Worm (Caenorhabditis elegans): Measurements from ENCODE around the gene afmd-1.
"Not testable (repeated sequence)": the region's sequence is repeated elsewhere in the genome, so short reads cannot be mapped to it uniquely, and the experiment has no call there.

afmd-1 gene

DNA sequence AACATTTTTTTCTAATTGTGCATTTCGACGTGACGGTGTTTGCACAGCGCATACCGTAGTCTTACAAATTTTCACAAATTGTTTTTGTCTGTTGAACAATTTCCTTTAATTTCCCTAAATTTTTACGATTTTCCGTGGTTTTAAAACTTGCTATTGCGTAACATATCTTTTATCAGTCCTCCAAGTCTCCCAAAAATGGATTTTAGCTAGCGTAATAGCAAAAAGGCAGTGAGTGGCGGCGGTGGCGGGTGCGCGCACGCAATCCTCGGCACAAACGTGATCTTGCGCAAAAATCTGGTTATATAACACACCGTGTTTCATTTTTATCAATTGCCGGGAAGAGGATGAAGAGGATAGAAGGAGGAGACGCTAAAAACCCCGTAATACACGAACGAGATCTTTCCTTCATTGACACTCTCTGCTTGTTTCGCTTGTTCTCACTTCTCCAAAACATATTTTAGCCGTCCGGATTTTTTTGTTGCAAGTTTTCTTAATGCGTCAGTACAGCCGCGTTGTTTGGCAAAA lies 7.7 kb upstream of the afmd-1 start:
- TF ChIP-seq ztf-29 (GFP tag; IDR thresholded peaks at IDR 0.05) (no peak), cog-1 (tag; optimal IDR thresholded peaks at IDR 0.05) (no peak), T22C8.4 (GFP tag; IDR thresholded peaks at IDR 0.05) (no peak), klf-2 (GFP tag; conservative IDR thresholded peaks at IDR 0.05) (no peak), ztf-23 (GFP tag; IDR thresholded peaks at IDR 0.05) (no peak), tab-1 (GFP tag; IDR thresholded peaks at IDR 0.05) (no peak), flt-1 (GFP tag; IDR thresholded peaks at IDR 0.05) (no peak), ref-1 (GFP tag; conservative IDR thresholded peaks at IDR 0.05) (no peak), med-1 (GFP tag; optimal IDR thresholded peaks at IDR 0.05; ENCODE audit: insufficient read depth) (no peak)

- TF ChIP-seq T22C8.4 (GFP tag; IDR thresholded peaks at IDR 0.05), result no peak
Measured at ce11 chrIV:7237668-7238214, 6.3 kb upstream of the afmd-1 start, which contains the start of gene elo-3. Gene elo-3 (plus strand): TSS chrIV:7237718.

ce11 chrIV:7240564-7240963 lies 3.5 kb upstream of the afmd-1 start:
- TF ChIP-seq klf-2 (GFP tag; conservative IDR thresholded peaks at IDR 0.05) (no peak), ztf-29 (GFP tag; IDR thresholded peaks at IDR 0.05) (no peak)

DNA sequence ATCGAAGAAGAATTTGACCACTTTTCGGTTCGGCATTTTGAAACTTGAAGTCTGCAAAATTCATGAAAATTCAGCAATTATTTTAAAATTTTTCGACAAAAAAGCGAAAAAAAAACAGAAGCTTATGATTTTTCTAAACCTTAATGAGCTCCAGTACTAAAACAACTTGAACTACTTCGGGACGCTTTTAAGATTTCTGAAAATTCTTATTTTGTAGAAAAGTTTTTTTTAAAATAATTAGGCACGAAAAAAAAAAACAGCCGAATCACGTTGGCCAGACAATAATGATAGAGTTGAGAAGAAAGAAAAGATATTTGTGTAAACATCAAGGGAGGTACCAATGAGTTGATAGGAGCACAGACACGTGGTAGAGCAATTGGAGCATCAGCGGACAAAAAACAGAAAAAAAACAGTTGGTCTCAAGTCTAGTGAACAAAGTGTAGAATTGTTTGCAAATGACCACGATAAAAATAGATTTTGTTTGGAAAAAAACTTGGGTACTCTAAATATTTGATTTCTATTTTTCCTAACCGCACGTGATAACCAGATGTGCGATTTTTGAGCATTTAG lies 1.7 kb upstream of the afmd-1 start, which contains the start of gene gstk-2:
Gene gstk-2, minus strand, starts transcription at position 51 of the 570 bp plus-strand sequence.
- TF ChIP-seq ztf-29 (GFP tag; IDR thresholded peaks at IDR 0.05) (no peak), cog-1 (tag; optimal IDR thresholded peaks at IDR 0.05) (no peak), flt-1 (GFP tag; IDR thresholded peaks at IDR 0.05) (no peak), med-1 (GFP tag; optimal IDR thresholded peaks at IDR 0.05; ENCODE audit: insufficient read depth) (no peak), tab-1 (GFP tag; IDR thresholded peaks at IDR 0.05) (no peak), T22C8.4 (GFP tag; IDR thresholded peaks at IDR 0.05) (no peak), ztf-23 (GFP tag; IDR thresholded peaks at IDR 0.05) (no peak), klf-2 (GFP tag; conservative IDR thresholded peaks at IDR 0.05) (no peak), ref-1 (GFP tag; conservative IDR thresholded peaks at IDR 0.05) (no peak)

DNA sequence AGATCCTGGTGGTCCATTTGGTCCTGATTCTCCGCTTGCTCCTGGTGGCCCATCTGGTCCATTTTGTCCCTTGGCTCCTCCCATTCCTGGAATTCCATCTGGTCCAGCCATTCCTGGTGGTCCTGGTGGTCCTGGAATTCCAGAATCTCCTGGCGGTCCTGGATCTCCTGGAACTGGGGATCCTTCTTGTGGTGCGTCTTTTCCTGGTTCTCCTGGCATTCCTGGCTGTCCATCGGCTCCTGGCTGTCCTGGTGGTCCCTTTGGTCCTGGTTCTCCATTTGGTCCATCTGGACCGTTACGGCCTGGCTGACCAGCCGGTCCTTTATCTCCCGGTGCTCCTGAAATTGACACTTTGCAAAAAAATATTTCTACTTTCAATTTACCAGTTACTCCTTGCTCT lies 1.6 kb downstream of the afmd-1 start:
- TF ChIP-seq tab-1 (GFP tag; IDR thresholded peaks at IDR 0.05) (no peak), ztf-23 (GFP tag; IDR thresholded peaks at IDR 0.05) (no peak), ztf-29 (GFP tag; IDR thresholded peaks at IDR 0.05) (no peak)

ce11 chrIV:7246553-7246952 lies 2.5 kb downstream of the afmd-1 start, which contains the start of gene col-114:
Gene col-114 (minus strand): TSS chrIV:7246653.
- TF ChIP-seq ztf-29 (GFP tag; IDR thresholded peaks at IDR 0.05) (no peak), ztf-23 (GFP tag; IDR thresholded peaks at IDR 0.05) (no peak), med-1 (GFP tag; optimal IDR thresholded peaks at IDR 0.05; ENCODE audit: insufficient read depth) (no peak), ref-1 (GFP tag; conservative IDR thresholded peaks at IDR 0.05) (no peak), cog-1 (tag; optimal IDR thresholded peaks at IDR 0.05) (no peak)

- not testable (repeated sequence) for TF ChIP-seq ztf-29, T22C8.4, tab-1 (GFP tag; IDR thresholded peaks at IDR 0.05)
Measured at ce11 chrIV:7247243-7247642, 3.2 kb downstream of the afmd-1 start, which contains the start of gene D2024.1. Gene D2024.1 (plus strand): TSS chrIV:7247543.

- TF ChIP-seq flt-1 (GFP tag; IDR thresholded peaks at IDR 0.05), result no peak
- TF ChIP-seq ztf-23 (GFP tag; IDR thresholded peaks at IDR 0.05), result no peak
- no peak for TF ChIP-seq ref-1 (GFP tag; conservative IDR thresholded peaks at IDR 0.05)
- TF ChIP-seq tab-1 (GFP tag; IDR thresholded peaks at IDR 0.05), result no peak
- no peak for TF ChIP-seq med-1 (GFP tag; optimal IDR thresholded peaks at IDR 0.05; ENCODE audit: insufficient read depth)
- no peak for TF ChIP-seq klf-2 (GFP tag; conservative IDR thresholded peaks at IDR 0.05)
- no peak for TF ChIP-seq cog-1 (tag; optimal IDR thresholded peaks at IDR 0.05)
- TF ChIP-seq ztf-29 (GFP tag; IDR thresholded peaks at IDR 0.05), result no peak
- no peak for TF ChIP-seq T22C8.4 (GFP tag; IDR thresholded peaks at IDR 0.05)
Measured at ce11 chrIV:7250158-7250557, 6.1 kb downstream of the afmd-1 start, which contains the start of gene D2024.18. Gene D2024.18 (plus strand): TSS chrIV:7250458.

DNA sequence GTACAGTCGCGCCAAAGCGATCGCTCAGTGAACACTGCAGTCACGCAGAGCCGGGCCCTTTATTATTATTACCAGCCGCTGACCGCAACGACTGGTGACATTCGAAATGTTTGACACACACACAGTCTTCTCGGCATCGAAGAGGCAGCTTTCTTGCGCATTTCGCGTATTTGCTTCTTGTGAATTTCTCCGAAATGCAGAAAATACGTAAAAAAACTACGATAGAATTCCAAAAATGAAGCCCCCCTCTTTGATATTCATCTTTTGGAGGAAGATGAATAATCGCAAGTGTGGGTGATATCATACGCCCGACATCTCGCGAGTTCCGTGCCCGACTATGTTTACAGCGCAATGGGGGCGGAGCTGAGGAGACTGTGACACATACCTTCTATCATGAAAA lies 9.2 kb downstream of the afmd-1 start:
- no peak for TF ChIP-seq flt-1 (GFP tag; IDR thresholded peaks at IDR 0.05)
- TF ChIP-seq T22C8.4 (GFP tag; IDR thresholded peaks at IDR 0.05), result no peak
- TF ChIP-seq med-1 (GFP tag; optimal IDR thresholded peaks at IDR 0.05; ENCODE audit: insufficient read depth), result no peak
- no peak for TF ChIP-seq ref-1 (GFP tag; conservative IDR thresholded peaks at IDR 0.05)
- no peak for TF ChIP-seq klf-2 (GFP tag; conservative IDR thresholded peaks at IDR 0.05)
- no peak for TF ChIP-seq tab-1 (GFP tag; IDR thresholded peaks at IDR 0.05)
- TF ChIP-seq ztf-29 (GFP tag; IDR thresholded peaks at IDR 0.05), result no peak
- TF ChIP-seq ztf-23 (GFP tag; IDR thresholded peaks at IDR 0.05), result no peak
- no peak for TF ChIP-seq cog-1 (tag; optimal IDR thresholded peaks at IDR 0.05)

DNA sequence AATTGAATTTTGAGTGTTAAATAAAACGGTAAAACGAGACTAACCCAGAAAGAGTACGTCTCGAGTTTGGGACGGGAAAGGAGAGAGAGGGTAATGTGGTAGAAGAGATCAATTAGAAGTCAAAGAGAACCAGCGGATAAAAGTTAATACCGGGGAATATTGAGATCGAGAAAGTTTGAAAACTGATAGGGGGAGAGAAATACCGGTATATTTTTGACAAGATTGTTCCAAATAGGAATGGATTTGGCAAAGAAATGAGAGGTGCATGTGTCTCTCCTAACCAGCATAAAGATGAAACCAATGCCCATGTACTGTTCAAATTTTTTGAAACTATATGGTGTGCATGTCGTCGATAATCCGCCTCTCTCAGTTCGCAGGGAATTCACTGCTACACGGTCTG lies 10.7 kb downstream of the afmd-1 start, which contains the start of gene C06E4.5:
Gene C06E4.5, plus strand, starts transcription at position 301 of the 400 bp plus-strand sequence.
- TF ChIP-seq flt-1, T22C8.4, tab-1 (GFP tag; IDR thresholded peaks at IDR 0.05): not testable (repeated sequence)

ce11 chrIV:7258253-7258652 lies 14.2 kb downstream of the afmd-1 start, which contains the start of gene C06E4.6:
Gene C06E4.6 (minus strand): TSS chrIV:7258303.
- TF ChIP-seq tab-1 (GFP tag; IDR thresholded peaks at IDR 0.05) (no peak), ztf-23 (GFP tag; IDR thresholded peaks at IDR 0.05) (no peak), med-1 (GFP tag; optimal IDR thresholded peaks at IDR 0.05; ENCODE audit: insufficient read depth) (no peak), klf-2 (GFP tag; conservative IDR thresholded peaks at IDR 0.05) (no peak), T22C8.4 (GFP tag; IDR thresholded peaks at IDR 0.05) (no peak), ztf-29 (GFP tag; IDR thresholded peaks at IDR 0.05) (no peak), flt-1 (GFP tag; IDR thresholded peaks at IDR 0.05) (no peak), cog-1 (tag; optimal IDR thresholded peaks at IDR 0.05) (no peak), ref-1 (GFP tag; conservative IDR thresholded peaks at IDR 0.05) (no peak)
